Worm (Caenorhabditis elegans): ENCODE data around the gene bbs-4.

The bbs-4 gene

DNA sequence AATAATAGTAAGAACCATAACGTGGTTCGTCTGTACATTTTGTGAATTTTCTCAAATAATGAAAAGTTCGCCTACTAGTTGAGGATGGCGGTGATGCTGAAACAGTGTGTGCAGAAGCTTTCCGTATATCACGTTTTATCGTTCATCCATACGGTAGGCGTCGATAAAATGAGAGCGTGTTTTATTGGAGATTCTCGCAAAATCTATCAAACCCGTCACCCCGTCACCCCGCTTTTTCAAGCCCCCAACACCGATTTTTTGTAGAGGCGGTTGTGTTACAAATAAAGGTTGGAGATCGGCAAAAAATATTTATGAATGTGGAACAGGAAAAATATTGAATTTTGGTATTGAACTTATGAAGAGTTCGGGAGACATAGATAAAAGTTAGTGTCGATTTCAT, 3.3 kb downstream of the bbs-4 start, which contains the start of gene clec-161:
Gene clec-161 (minus strand): TSS at position 101 of the 400 bp plus-strand sequence.
- TF ChIP-seq hnd-1 (tag; optimal IDR thresholded peaks at IDR 0.05) (no peak), hmg-4 (GFP tag; optimal IDR thresholded peaks at IDR 0.05) (no peak), tbx-11 (GFP tag; IDR thresholded peaks at IDR 0.05) (no peak), tra-4 (tag; optimal IDR thresholded peaks at IDR 0.05) (no peak), F13C5.2 (tag; optimal IDR thresholded peaks at IDR 0.05) (no peak), ceh-13 (GFP tag; optimal IDR thresholded peaks at IDR 0.05) (no peak)

DNA sequence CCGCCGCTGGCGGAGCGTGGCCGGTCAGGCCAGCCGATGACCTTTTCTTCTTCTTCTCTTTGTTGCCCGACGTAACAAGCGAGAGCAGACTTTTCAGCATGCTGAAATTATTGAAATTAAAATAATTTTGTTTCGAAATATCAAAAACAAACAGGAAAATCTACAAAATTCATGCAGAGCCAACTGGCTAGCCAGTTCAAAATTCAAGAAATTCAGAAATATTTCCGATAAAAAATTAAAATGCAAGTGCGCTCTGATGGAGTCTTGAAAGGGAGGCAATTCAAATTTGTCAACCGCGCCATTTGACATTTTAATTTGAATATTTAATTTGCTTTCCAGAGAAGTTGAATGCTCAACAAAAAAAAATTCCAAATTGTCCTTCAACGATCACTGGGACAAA, 11.4 kb downstream of the bbs-4 start, which contains the start of gene F58A4.2:
Gene F58A4.2 (minus strand): TSS at position 101 of the 400 bp plus-strand sequence.
- no peak for TF ChIP-seq pes-1 (GFP tag; IDR thresholded peaks at IDR 0.05)
- TF ChIP-seq tra-4 (tag; optimal IDR thresholded peaks at IDR 0.05): no peak
- TF ChIP-seq ceh-36 (tag; optimal IDR thresholded peaks at IDR 0.05): no peak
- TF ChIP-seq sea-1 (GFP tag; conservative IDR thresholded peaks at IDR 0.05): no peak
- TF ChIP-seq F13C5.2 (tag; optimal IDR thresholded peaks at IDR 0.05): no peak

DNA sequence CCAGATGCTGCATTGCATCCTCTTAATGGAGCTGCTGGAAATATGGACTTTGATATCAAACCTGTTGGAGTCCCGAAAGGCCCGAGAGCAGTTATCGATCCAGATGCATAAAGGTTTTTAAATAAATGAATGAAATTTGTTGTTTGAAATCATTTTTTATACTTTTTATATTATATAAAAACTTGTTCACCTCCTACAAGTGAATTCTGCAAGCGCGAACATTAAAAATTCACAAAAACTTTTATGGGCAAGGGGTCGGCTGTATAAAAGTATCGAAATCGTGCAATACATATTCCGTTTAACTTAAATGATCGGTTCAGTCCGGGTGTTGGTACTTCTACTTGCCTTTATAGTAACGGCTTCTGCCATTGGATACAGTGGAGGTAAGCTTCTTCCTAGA, 13.8 kb downstream of the bbs-4 start, which contains the start of gene F58A4.1:
Gene F58A4.1 (plus strand): TSS at position 301 of the 400 bp plus-strand sequence.
- TF ChIP-seq ceh-36 (tag; optimal IDR thresholded peaks at IDR 0.05) (no peak), pes-1 (GFP tag; IDR thresholded peaks at IDR 0.05) (no peak), scrt-1 (GFP tag; IDR thresholded peaks at IDR 0.05) (no peak), ets-7 (tag; optimal IDR thresholded peaks at IDR 0.05) (no peak), hmbx-1 (tag; optimal IDR thresholded peaks at IDR 0.05) (no peak), flt-1 (GFP tag; IDR thresholded peaks at IDR 0.05) (no peak), ceh-13 (GFP tag; optimal IDR thresholded peaks at IDR 0.05) (no peak)

DNA sequence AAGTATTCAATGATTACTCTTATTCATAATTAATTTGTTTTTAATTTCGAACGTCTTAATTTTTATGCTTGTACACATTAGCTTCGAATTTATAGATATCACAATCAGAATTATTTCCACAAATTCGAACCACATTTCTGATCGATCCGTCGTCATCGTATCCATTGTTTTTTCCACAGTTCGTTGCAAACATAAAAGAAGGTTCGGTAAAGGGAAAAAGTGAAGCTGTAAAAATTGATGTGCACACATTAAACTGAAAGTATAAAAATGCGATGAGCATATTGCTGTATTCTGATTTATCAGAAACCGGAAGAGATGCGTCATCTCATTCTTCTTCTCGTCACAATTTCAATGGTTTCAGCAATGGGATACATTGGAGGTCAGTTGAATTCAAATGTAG, 15.0 kb downstream of the bbs-4 start, which contains the start of gene C48B4.12:
Gene C48B4.12 (plus strand): TSS at position 301 of the 400 bp plus-strand sequence.
- TF ChIP-seq aly-1 (tag; optimal IDR thresholded peaks at IDR 0.05) (no peak), flt-1 (GFP tag; IDR thresholded peaks at IDR 0.05) (no peak), hmg-4 (GFP tag; optimal IDR thresholded peaks at IDR 0.05) (no peak), hmbx-1 (tag; optimal IDR thresholded peaks at IDR 0.05) (no peak), ceh-13 (GFP tag; optimal IDR thresholded peaks at IDR 0.05) (no peak), ceh-36 (tag; optimal IDR thresholded peaks at IDR 0.05) (no peak), sea-1 (GFP tag; conservative IDR thresholded peaks at IDR 0.05) (no peak), B0310.2 (tag; optimal IDR thresholded peaks at IDR 0.05) (no peak), F13C5.2 (tag; optimal IDR thresholded peaks at IDR 0.05) (no peak), ama-1 (optimal IDR thresholded peaks at IDR 0.05) (no peak), tbx-11 (GFP tag; IDR thresholded peaks at IDR 0.05) (no peak), ets-7 (tag; optimal IDR thresholded peaks at IDR 0.05) (no peak), pes-1 (GFP tag; IDR thresholded peaks at IDR 0.05) (no peak), tbx-37 (GFP tag; conservative IDR thresholded peaks at IDR 0.05) (no peak), hnd-1 (tag; optimal IDR thresholded peaks at IDR 0.05) (no peak), scrt-1 (GFP tag; IDR thresholded peaks at IDR 0.05) (no peak), tra-4 (tag; optimal IDR thresholded peaks at IDR 0.05) (no peak)

ce11 chrIII:9595563-9595962, 16.4 kb downstream of the bbs-4 start, which contains the start of gene rom-2:
Gene rom-2, minus strand, starts transcription at chrIII:9595663.
- TF ChIP-seq ceh-13 (GFP tag; optimal IDR thresholded peaks at IDR 0.05) (no peak), hmbx-1 (tag; optimal IDR thresholded peaks at IDR 0.05) (no peak), pes-1 (GFP tag; IDR thresholded peaks at IDR 0.05) (no peak), scrt-1 (GFP tag; IDR thresholded peaks at IDR 0.05) (no peak), tbx-11 (GFP tag; IDR thresholded peaks at IDR 0.05) (no peak), tra-4 (tag; optimal IDR thresholded peaks at IDR 0.05) (no peak), sea-1 (GFP tag; conservative IDR thresholded peaks at IDR 0.05) (no peak), hnd-1 (tag; optimal IDR thresholded peaks at IDR 0.05) (no peak), hmg-4 (GFP tag; optimal IDR thresholded peaks at IDR 0.05) (no peak), ets-7 (tag; optimal IDR thresholded peaks at IDR 0.05) (no peak), B0310.2 (tag; optimal IDR thresholded peaks at IDR 0.05) (no peak), ama-1 (optimal IDR thresholded peaks at IDR 0.05) (no peak), aly-1 (tag; optimal IDR thresholded peaks at IDR 0.05) (no peak), tbx-37 (GFP tag; conservative IDR thresholded peaks at IDR 0.05) (no peak), flt-1 (GFP tag; IDR thresholded peaks at IDR 0.05) (no peak)

DNA sequence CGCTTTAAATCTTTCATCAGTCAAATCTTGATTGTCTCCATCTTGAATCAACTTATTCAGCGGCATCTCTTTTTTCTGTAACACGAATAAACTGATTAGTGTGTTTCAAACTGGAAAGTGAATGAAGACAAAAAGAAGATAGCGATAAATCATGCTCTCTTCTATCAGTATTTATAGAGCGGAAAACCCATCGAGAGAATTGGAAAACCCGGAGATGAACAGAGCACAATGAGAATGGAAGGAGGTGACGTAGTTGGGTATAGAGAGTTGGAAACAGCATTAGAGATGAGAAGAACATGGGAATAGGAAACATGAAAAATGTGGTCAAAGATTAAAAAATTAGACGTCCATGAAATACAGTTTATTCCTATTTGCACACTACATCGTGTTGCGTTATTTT, 19.9 kb downstream of the bbs-4 start, which contains the start of gene acox-1.5:
Gene acox-1.5 (minus strand): TSS at position 75 of the 400 bp plus-strand sequence.
- TF ChIP-seq hmg-4 (GFP tag; optimal IDR thresholded peaks at IDR 0.05) (no peak), aly-1 (tag; optimal IDR thresholded peaks at IDR 0.05) (no peak), ama-1 (optimal IDR thresholded peaks at IDR 0.05) (no peak), flt-1 (GFP tag; IDR thresholded peaks at IDR 0.05) (no peak), hmbx-1 (tag; optimal IDR thresholded peaks at IDR 0.05) (no peak), ets-7 (tag; optimal IDR thresholded peaks at IDR 0.05) (no peak), tbx-11 (GFP tag; IDR thresholded peaks at IDR 0.05) (no peak), sea-1 (GFP tag; conservative IDR thresholded peaks at IDR 0.05) (no peak), ceh-36 (tag; optimal IDR thresholded peaks at IDR 0.05) (no peak), B0310.2 (tag; optimal IDR thresholded peaks at IDR 0.05) (no peak)

DNA sequence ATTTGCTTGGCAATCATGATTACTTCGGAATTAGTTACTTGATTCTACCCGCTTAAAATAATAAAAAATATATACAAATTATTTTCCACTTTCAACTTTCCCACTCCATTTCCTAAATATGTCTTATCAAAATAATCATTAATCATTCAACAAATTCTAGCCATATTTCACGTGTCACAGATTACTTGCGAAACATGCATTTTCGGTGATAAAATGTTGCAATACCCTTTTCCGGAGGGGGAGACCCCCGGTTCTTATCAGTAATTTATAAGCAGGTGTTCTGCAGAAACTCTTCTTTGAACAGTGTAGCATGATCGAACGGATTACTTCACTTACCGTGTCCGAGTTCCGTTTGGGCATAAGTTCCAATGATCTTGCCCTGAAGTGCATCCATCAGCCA, 21.8 kb downstream of the bbs-4 start:
- TF ChIP-seq ceh-13 (GFP tag; optimal IDR thresholded peaks at IDR 0.05) (no peak), ets-7 (tag; optimal IDR thresholded peaks at IDR 0.05) (no peak), B0310.2 (tag; optimal IDR thresholded peaks at IDR 0.05) (no peak)

- TF ChIP-seq ceh-36 (tag; optimal IDR thresholded peaks at IDR 0.05) (no peak), ets-7 (tag; optimal IDR thresholded peaks at IDR 0.05) (no peak), hmbx-1 (tag; optimal IDR thresholded peaks at IDR 0.05) (no peak), tbx-11 (GFP tag; IDR thresholded peaks at IDR 0.05) (no peak), scrt-1 (GFP tag; IDR thresholded peaks at IDR 0.05) (no peak), pes-1 (GFP tag; IDR thresholded peaks at IDR 0.05) (no peak)
Measured at ce11 chrIII:9585314-9585713, 26.7 kb downstream of the bbs-4 start.

All from whole organism, early embryonic.